Worm (Caenorhabditis elegans): ENCODE data around the gene T26C12.2.
A peak's percentile ranks its signal among the peaks of the same experiment; 100 is the strongest.

The T26C12.2 gene

ce11 chrIV:3291977-3292561, 26.5 kb upstream of the T26C12.2 start, which contains the start of gene W08E12.8:
TSS of gene W08E12.8 (plus strand) at chrIV:3292371.
- TF ChIP-seq nhr-2 (tag; optimal IDR thresholded peaks at IDR 0.05) = no peak
- no peak for TF ChIP-seq nhr-28 (tag; optimal IDR thresholded peaks at IDR 0.05)
- TF ChIP-seq lin-32 (GFP tag; optimal IDR thresholded peaks at IDR 0.05) = no peak
- TF ChIP-seq mep-1 (tag; optimal IDR thresholded peaks at IDR 0.05) = no peak
- TF ChIP-seq unc-39 (tag; optimal IDR thresholded peaks at IDR 0.05) = no peak
- no peak for TF ChIP-seq zip-8 (tag; optimal IDR thresholded peaks at IDR 0.05)
- TF ChIP-seq nhr-76 (tag; optimal IDR thresholded peaks at IDR 0.05) = no peak

ce11 chrIV:3289237-3289636, 23.7 kb upstream of the T26C12.2 start, which contains the start of gene gcy-23:
TSS of gene gcy-23 (minus strand) at chrIV:3289337.
- TF ChIP-seq unc-39 (tag; optimal IDR thresholded peaks at IDR 0.05) (no peak), ceh-39 (tag; optimal IDR thresholded peaks at IDR 0.05) (no peak), elt-1 (tag; optimal IDR thresholded peaks at IDR 0.05; ENCODE audit: borderline replicate concordance, insufficient read depth) (no peak), M03D4.4 (tag; optimal IDR thresholded peaks at IDR 0.05) (no peak), blmp-1 (tag; optimal IDR thresholded peaks at IDR 0.05) (no peak), drap-1 (GFP tag; optimal IDR thresholded peaks at IDR 0.05) (no peak), nhr-237 (tag; optimal IDR thresholded peaks at IDR 0.05) (no peak), tbx-8 (GFP tag; optimal IDR thresholded peaks at IDR 0.05) (no peak), nhr-12 (tag; optimal IDR thresholded peaks at IDR 0.05) (no peak), nhr-76 (tag; optimal IDR thresholded peaks at IDR 0.05) (no peak), bed-3 (GFP tag; optimal IDR thresholded peaks at IDR 0.05) (no peak), lin-32 (GFP tag; optimal IDR thresholded peaks at IDR 0.05) (no peak), hlh-1 (tag; optimal IDR thresholded peaks at IDR 0.05) (no peak), elt-3 (tag; optimal IDR thresholded peaks at IDR 0.05) (no peak), nhr-2 (tag; optimal IDR thresholded peaks at IDR 0.05) (no peak), flh-1 (GFP tag; optimal IDR thresholded peaks at IDR 0.05) (no peak), ceh-83 (GFP tag; optimal IDR thresholded peaks at IDR 0.05) (no peak)

- TF ChIP-seq nhr-237 (tag; optimal IDR thresholded peaks at IDR 0.05) (no peak), unc-62 (GFP tag; optimal IDR thresholded peaks at IDR 0.05) (peak; percentile 87), mls-2 (tag; optimal IDR thresholded peaks at IDR 0.05) (no peak), snpc-4 (tag; optimal IDR thresholded peaks at IDR 0.05) (no peak), M03D4.4 (tag; optimal IDR thresholded peaks at IDR 0.05) (no peak), lin-32 (GFP tag; optimal IDR thresholded peaks at IDR 0.05) (no peak), cnd-1 (tag; optimal IDR thresholded peaks at IDR 0.05) (no peak), nhr-2 (tag; optimal IDR thresholded peaks at IDR 0.05) (peak; percentile 74), zip-8 (tag; optimal IDR thresholded peaks at IDR 0.05) (peak; percentile 86)
Measured at ce11 chrIV:3278822-3279221, 13.3 kb upstream of the T26C12.2 start.

ce11 chrIV:3273295-3273694, 7.7 kb upstream of the T26C12.2 start, which contains the start of gene T26C12.3:
TSS of gene T26C12.3 (minus strand) at chrIV:3273395.
- TF ChIP-seq elt-1 (tag; optimal IDR thresholded peaks at IDR 0.05; ENCODE audit: borderline replicate concordance, insufficient read depth) = no peak
- no peak for TF ChIP-seq blmp-1 (tag; optimal IDR thresholded peaks at IDR 0.05)
- no peak for TF ChIP-seq zip-8 (tag; optimal IDR thresholded peaks at IDR 0.05)
- TF ChIP-seq lin-13 (tag; optimal IDR thresholded peaks at IDR 0.05) = no peak
- no peak for TF ChIP-seq lin-32 (GFP tag; optimal IDR thresholded peaks at IDR 0.05)
- no peak for TF ChIP-seq ceh-83 (GFP tag; optimal IDR thresholded peaks at IDR 0.05)
- TF ChIP-seq tbx-8 (GFP tag; optimal IDR thresholded peaks at IDR 0.05) = no peak
- no peak for TF ChIP-seq pha-4 (tag; optimal IDR thresholded peaks at IDR 0.05)
- TF ChIP-seq flh-1 (GFP tag; optimal IDR thresholded peaks at IDR 0.05) = no peak
- TF ChIP-seq sptf-1 (tag; optimal IDR thresholded peaks at IDR 0.05) = no peak
- no peak for TF ChIP-seq bed-3 (GFP tag; optimal IDR thresholded peaks at IDR 0.05)
- TF ChIP-seq nhr-2 (tag; optimal IDR thresholded peaks at IDR 0.05) = no peak
- TF ChIP-seq ces-1 (GFP tag; optimal IDR thresholded peaks at IDR 0.05) = no peak
- no peak for TF ChIP-seq ceh-43 (GFP tag; optimal IDR thresholded peaks at IDR 0.05)
- no peak for TF ChIP-seq ztf-11 (tag; optimal IDR thresholded peaks at IDR 0.05)
- TF ChIP-seq nhr-28 (tag; optimal IDR thresholded peaks at IDR 0.05) = no peak
- TF ChIP-seq unc-62 (GFP tag; optimal IDR thresholded peaks at IDR 0.05) = no peak

- TF ChIP-seq elt-1 (tag; optimal IDR thresholded peaks at IDR 0.05; ENCODE audit: borderline replicate concordance, insufficient read depth) = no peak
- TF ChIP-seq nhr-2 (tag; optimal IDR thresholded peaks at IDR 0.05) = peak; percentile 51
- TF ChIP-seq zip-8 (tag; optimal IDR thresholded peaks at IDR 0.05) = peak; percentile 62
Measured at ce11 chrIV:3271342-3271741, 5.8 kb upstream of the T26C12.2 start.

Measured in whole organism, mixed stage, embryonic.